Worm (Caenorhabditis elegans): ENCODE measurements around the gene dsh-2.

DNA sequence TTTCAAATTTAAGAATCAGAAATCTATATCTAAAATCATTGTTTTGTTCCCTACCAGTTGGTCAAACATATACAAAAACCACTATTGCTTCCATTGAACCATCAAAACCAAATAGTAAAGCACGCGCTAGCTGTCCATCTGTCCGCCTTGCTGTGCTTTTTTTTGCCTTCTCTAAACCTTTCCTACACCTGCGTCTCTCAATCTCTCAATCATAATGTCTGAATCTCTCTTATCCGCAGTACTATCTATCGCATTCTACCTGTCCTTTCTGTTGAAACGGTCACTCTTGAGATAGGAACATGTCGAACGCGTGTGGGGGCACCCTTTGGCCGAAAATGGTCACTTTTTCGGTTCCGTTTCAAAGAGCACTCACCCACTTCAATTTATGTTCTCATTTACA lies 33.7 kb downstream of the dsh-2 start:
- TF ChIP-seq ceh-58 (GFP tag; IDR thresholded peaks at IDR 0.05) (no peak), sdz-38 (tag; optimal IDR thresholded peaks at IDR 0.05) (no peak), snpc-4 (GFP tag; optimal IDR thresholded peaks at IDR 0.05) (no peak), snpc-4 (tag; optimal IDR thresholded peaks at IDR 0.05) (no peak), F39B2.1 (GFP tag; IDR thresholded peaks at IDR 0.05) (no peak), lin-26 (GFP tag; IDR thresholded peaks at IDR 0.05) (no peak), hmg-20 (GFP tag; IDR thresholded peaks at IDR 0.05) (no peak), lsl-1 (GFP tag; optimal IDR thresholded peaks at IDR 0.05) (no peak)
